Fruit fly (Drosophila melanogaster) whole organism, embryonic: ENCODE measurements around the gene Or67b.

Experiments
- Atf-2 ChIP-seq: fragments of 200-800 bp; sonication (Bioruptor generic); optimal IDR thresholded peaks from 2 replicates; lab custom pipeline; 2016; ENCODE audit warnings: missing biosample characterization, missing genetic modification characterization
- C15 ChIP-seq: fragments of 200-800 bp; sonication (Bioruptor generic); IDR thresholded peaks from 3 replicates; pipeline ENCODE4 v1.3.6; 2022; ENCODE audit warnings: missing biosample characterization, missing genetic modification characterization
- CG1024 ChIP-seq: fragments of 200-800 bp; sonication (Bioruptor generic); IDR thresholded peaks from 2 replicates; pipeline ENCODE4 v1.3.6; 2022; ENCODE audit warnings: missing biosample characterization, missing genetic modification characterization
- CG10267 ChIP-seq: fragments of 200-800 bp; sonication (Bioruptor generic); optimal IDR thresholded peaks from 2 replicates; lab custom pipeline; 2018; ENCODE audit warnings: missing biosample characterization, mild to moderate bottlenecking, missing genetic modification characterization, moderate library complexity
- CG10565 ChIP-seq: fragments of 200-800 bp; sonication (Bioruptor generic); optimal IDR thresholded peaks from 3 replicates; lab custom pipeline; 2016; ENCODE audit warnings: missing biosample characterization, mild to moderate bottlenecking, missing genetic modification characterization
- CG12236 ChIP-seq: fragments of 200-800 bp; sonication (Bioruptor generic); optimal IDR thresholded peaks from 2 replicates; lab custom pipeline; 2016; ENCODE audit warnings: missing biosample characterization, missing genetic modification characterization
- CG12299 ChIP-seq: fragments of 200-800 bp; sonication (Bioruptor generic); optimal IDR thresholded peaks from 2 replicates; lab custom pipeline; 2018; ENCODE audit warnings: missing biosample characterization, mild to moderate bottlenecking, missing genetic modification characterization
- CG12744 ChIP-seq: fragments of 200-800 bp; sonication (Bioruptor generic); optimal IDR thresholded peaks from 2 replicates; lab custom pipeline; 2016; ENCODE audit warnings: missing biosample characterization, missing genetic modification characterization
- CG13624 ChIP-seq: fragments of 200-800 bp; sonication (Bioruptor generic); optimal IDR thresholded peaks from 2 replicates; lab custom pipeline; 2016; ENCODE audit warnings: missing biosample characterization, missing genetic modification characterization
- CG13894 ChIP-seq: fragments of 200-800 bp; sonication (Bioruptor generic); optimal IDR thresholded peaks from 3 replicates; lab custom pipeline; 2018; ENCODE audit warnings: missing biosample characterization, mild to moderate bottlenecking, missing genetic modification characterization, moderate library complexity
- CG15601 ChIP-seq: fragments of 200-800 bp; sonication (Bioruptor generic); optimal IDR thresholded peaks from 3 replicates; lab custom pipeline; 2019; ENCODE audit warnings: missing biosample characterization, mild to moderate bottlenecking, missing genetic modification characterization, moderate library complexity
- CG16815 ChIP-seq: fragments of 200-800 bp; sonication (Bioruptor generic); optimal IDR thresholded peaks from 3 replicates; lab custom pipeline; 2017; ENCODE audit warnings: missing biosample characterization, mild to moderate bottlenecking, missing genetic modification characterization
- CG1792 ChIP-seq: fragments of 200-800 bp; sonication (Bioruptor generic); optimal IDR thresholded peaks from 2 replicates; lab custom pipeline; 2016; ENCODE audit warnings: missing biosample characterization, missing genetic modification characterization
- CG2129 ChIP-seq: fragments of 200-800 bp; sonication (Bioruptor generic); IDR thresholded peaks from 2 replicates; pipeline ENCODE4 v1.3.6; 2022; ENCODE audit warnings: missing biosample characterization, missing genetic modification characterization; ENCODE audit not compliant: partially characterized antibody
- CG32767 ChIP-seq: fragments of 200-800 bp; sonication (Bioruptor generic); IDR thresholded peaks from 2 replicates; pipeline ENCODE4 v1.3.6; 2022; ENCODE audit warnings: missing biosample characterization, missing genetic modification characterization
- CG33213 ChIP-seq: fragments of 200-800 bp; sonication (Bioruptor generic); optimal IDR thresholded peaks from 3 replicates; lab custom pipeline; 2016; ENCODE audit warnings: missing biosample characterization, missing genetic modification characterization
- CG4328 ChIP-seq: fragments of 200-800 bp; sonication (Bioruptor generic); optimal IDR thresholded peaks from 3 replicates; lab custom pipeline; 2017; ENCODE audit warnings: missing biosample characterization, missing genetic modification reagents, missing genetic modification characterization
- CG5245 ChIP-seq: fragments of 200-800 bp; sonication (Bioruptor generic); optimal IDR thresholded peaks from 3 replicates; lab custom pipeline; 2016; ENCODE audit warnings: missing biosample characterization, missing genetic modification characterization
- CG6254 ChIP-seq: fragments of 200-800 bp; sonication (Bioruptor generic); optimal IDR thresholded peaks from 3 replicates; lab custom pipeline; 2017; ENCODE audit warnings: mild to moderate bottlenecking, missing biosample characterization, missing genetic modification reagents, missing genetic modification characterization
- CG6765 ChIP-seq: fragments of 200-800 bp; sonication (Bioruptor generic); optimal IDR thresholded peaks from 3 replicates; lab custom pipeline; 2017; ENCODE audit warnings: missing biosample characterization, mild to moderate bottlenecking, missing genetic modification characterization
- D19A ChIP-seq: fragments of 200-800 bp; optimal IDR thresholded peaks from 3 replicates; lab custom pipeline; 2019; ENCODE audit warnings: missing biosample characterization, mild to moderate bottlenecking, missing genetic modification characterization, moderate library complexity
- D19B ChIP-seq: fragments of 200-800 bp; sonication (Bioruptor generic); optimal IDR thresholded peaks from 2 replicates; lab custom pipeline; 2017; ENCODE audit warnings: missing biosample characterization, mild to moderate bottlenecking, missing genetic modification characterization
- Dad ChIP-seq: fragments of 200-800 bp; sonication (Bioruptor generic); optimal IDR thresholded peaks from 3 replicates; lab custom pipeline; 2016; ENCODE audit warnings: missing biosample characterization, missing genetic modification characterization
- Dek ChIP-seq: fragments of 200-800 bp; sonication (Bioruptor generic); optimal IDR thresholded peaks from 3 replicates; lab custom pipeline; 2019; ENCODE audit warnings: missing biosample characterization, mild to moderate bottlenecking, missing genetic modification characterization, moderate library complexity
- E2f2 ChIP-seq: fragments of 200-800 bp; sonication (Bioruptor generic); IDR thresholded peaks from 2 replicates; pipeline ENCODE4 v1.3.6; 2022; ENCODE audit warnings: missing biosample characterization, missing genetic modification characterization
- ERR ChIP-seq: fragments of 200-800 bp; sonication (Bioruptor generic); optimal IDR thresholded peaks from 2 replicates; lab custom pipeline; 2016; ENCODE audit warnings: missing biosample characterization, missing genetic modification characterization
- Fer2 ChIP-seq: fragments of 200-800 bp; sonication (Bioruptor generic); optimal IDR thresholded peaks from 2 replicates; lab custom pipeline; 2018; ENCODE audit warnings: missing biosample characterization, mild to moderate bottlenecking, missing genetic modification characterization, moderate library complexity
- HLHmδ ChIP-seq: fragments of 200-800 bp; sonication (Bioruptor generic); optimal IDR thresholded peaks from 2 replicates; lab custom pipeline; 2018; ENCODE audit warnings: missing biosample characterization, mild to moderate bottlenecking, missing genetic modification characterization, moderate library complexity
- Myb ChIP-seq: fragments of 200-800 bp; sonication (Bioruptor generic); optimal IDR thresholded peaks from 2 replicates; lab custom pipeline; 2016; ENCODE audit warnings: missing biosample characterization, missing genetic modification characterization
- NFAT ChIP-seq: fragments of 200-800 bp; sonication (Bioruptor generic); IDR thresholded peaks from 2 replicates; pipeline ENCODE4 v1.3.6; 2022; ENCODE audit warnings: missing biosample characterization, missing genetic modification characterization
- Nf-YA ChIP-seq: fragments of 200-800 bp; sonication (Bioruptor generic); IDR thresholded peaks from 2 replicates; pipeline ENCODE4 v1.3.6; 2022; ENCODE audit warnings: missing biosample characterization, missing genetic modification characterization
- Opbp ChIP-seq: fragments of 200-800 bp; sonication (Bioruptor generic); IDR thresholded peaks from 3 replicates; pipeline ENCODE4 v1.3.6; 2022; ENCODE audit warnings: missing biosample characterization, missing genetic modification characterization; ENCODE audit not compliant: partially characterized antibody
- PHDP ChIP-seq: fragments of 200-800 bp; sonication (Bioruptor generic); optimal IDR thresholded peaks from 3 replicates; lab custom pipeline; 2018; ENCODE audit warnings: missing biosample characterization, mild to moderate bottlenecking, missing genetic modification characterization, moderate library complexity
- Poxn ChIP-seq: fragments of 200-800 bp; sonication (Bioruptor generic); IDR thresholded peaks from 2 replicates; pipeline ENCODE4 v1.3.6; 2022; ENCODE audit warnings: missing biosample characterization, missing genetic modification characterization
- Sox102F ChIP-seq: fragments of 200-800 bp; sonication (Bioruptor generic); optimal IDR thresholded peaks from 2 replicates; lab custom pipeline; 2018; ENCODE audit warnings: missing biosample characterization, mild to moderate bottlenecking, missing genetic modification characterization, moderate library complexity
- Ssrp ChIP-seq: fragments of 200-800 bp; sonication (Bioruptor generic); optimal IDR thresholded peaks from 2 replicates; lab custom pipeline; 2018; ENCODE audit warnings: missing biosample characterization, mild to moderate bottlenecking, missing genetic modification characterization, moderate library complexity
- ase ChIP-seq: fragments of 200-800 bp; sonication (Bioruptor generic); IDR thresholded peaks from 3 replicates; pipeline ENCODE4 v1.3.6; 2022; ENCODE audit warnings: missing biosample characterization, missing genetic modification characterization
- ato ChIP-seq: fragments of 200-800 bp; sonication (Bioruptor generic); IDR thresholded peaks from 2 replicates; pipeline ENCODE4 v1.3.6; 2022; ENCODE audit warnings: missing biosample characterization, missing genetic modification characterization; ENCODE audit not compliant: partially characterized antibody
- bowl ChIP-seq: fragments of 200-800 bp; sonication (Bioruptor generic); IDR thresholded peaks from 2 replicates; pipeline ENCODE4 v1.3.6; 2022; ENCODE audit warnings: missing biosample characterization, missing genetic modification characterization
- cg ChIP-seq: fragments of 200-800 bp; sonication (Bioruptor generic); optimal IDR thresholded peaks from 3 replicates; lab custom pipeline; 2019; ENCODE audit warnings: missing biosample characterization, mild to moderate bottlenecking, missing genetic modification characterization, moderate library complexity
- exex ChIP-seq: fragments of 200-800 bp; sonication (Bioruptor generic); optimal IDR thresholded peaks from 4 replicates; lab custom pipeline; 2018; ENCODE audit warnings: missing biosample characterization, mild to moderate bottlenecking, missing genetic modification characterization, moderate library complexity
- fd102C ChIP-seq: fragments of 200-800 bp; sonication (Bioruptor generic); optimal IDR thresholded peaks from 2 replicates; lab custom pipeline; 2018; ENCODE audit warnings: missing biosample characterization, mild to moderate bottlenecking, missing genetic modification characterization, moderate library complexity
- kah ChIP-seq: fragments of 200-800 bp; sonication (Bioruptor generic); optimal IDR thresholded peaks from 2 replicates; lab custom pipeline; 2018; ENCODE audit warnings: missing biosample characterization, mild to moderate bottlenecking, missing genetic modification characterization
- pan ChIP-seq, 4 experiments: fragments of >200 bp in 3 of 4; fragments of 200-800 bp in 1 of 4; sonication (Bioruptor generic) in 1 of 4; optimal IDR thresholded peaks in 3 of 4; IDR thresholded peaks in 1 of 4; 2 replicates each; pipeline versions ENCODE4 v1.3.6 to Lab custom; 2017 to 2022; ENCODE audit warnings: missing biosample characterization in 2 of 4, missing genetic modification characterization in 2 of 4, mixed read lengths in 1 of 4
- pzg ChIP-seq: fragments of 200-800 bp; sonication (Bioruptor generic); optimal IDR thresholded peaks from 3 replicates; lab custom pipeline; 2018; ENCODE audit warnings: missing biosample characterization, mild to moderate bottlenecking, missing genetic modification characterization, moderate library complexity
- sd ChIP-seq: fragments of 200-800 bp; sonication (Bioruptor generic); optimal IDR thresholded peaks from 3 replicates; lab custom pipeline; 2018; ENCODE audit warnings: missing biosample characterization, mild to moderate bottlenecking, missing genetic modification characterization, moderate library complexity
- sens ChIP-seq: fragments of 200-800 bp; sonication (Bioruptor generic); peaks from one replicate; lab custom pipeline; 2016; ENCODE audit warnings: missing biosample characterization, missing genetic modification characterization
- stc ChIP-seq: fragments of 200-800 bp; sonication (Bioruptor generic); IDR thresholded peaks from 2 replicates; pipeline ENCODE4 v1.3.6; 2022; ENCODE audit warnings: missing biosample characterization, missing genetic modification characterization
- sug ChIP-seq: fragments of 200-800 bp; optimal IDR thresholded peaks from 2 replicates; lab custom pipeline; 2019; ENCODE audit warnings: missing biosample characterization, mild to moderate bottlenecking, missing genetic modification characterization, moderate library complexity
- usp ChIP-seq: fragments of >200 bp; optimal IDR thresholded peaks from 2 replicates; lab custom pipeline; 2017; ENCODE audit warnings: missing biosample characterization, missing genetic modification characterization
- wdn ChIP-seq: fragments of 200-800 bp; sonication (Bioruptor generic); IDR thresholded peaks from 2 replicates; pipeline ENCODE4 v1.3.6; 2022; ENCODE audit warnings: missing biosample characterization, missing genetic modification characterization

The Or67b gene

dm6 chr3L:9629910-9630309, 917 bp upstream of the Or67b start (continued):
- TF ChIP-seq D19B (GFP tag; lab: Kevin White, UChicago) (no peak), cg (GFP tag; lab: Kevin White, UChicago) (no peak), pzg (GFP tag; lab: Kevin White, UChicago) (peak; percentile 75), stc (no peak), PHDP (tag; lab: Kevin White, UChicago) (no peak), CG13894 (tag; lab: Kevin White, UChicago) (no peak), Sox102F (no peak), CG32767 (GFP tag; lab: Robert Waterston, UW) (no peak), sens (GFP tag; lab: Kevin White, UChicago) (peak; percentile 59), C15 (GFP tag; lab: Robert Waterston, UW) (no peak), sug (no peak), CG5245 (GFP tag; lab: Kevin White, UChicago) (no peak), CG1024 (GFP tag; lab: Robert Waterston, UW) (no peak), CG33213 (GFP tag; lab: Kevin White, UChicago) (peak; percentile 17), HLHmδ (GFP tag; lab: Kevin White, UChicago) (no peak), wdn (GFP tag; lab: Robert Waterston, UW) (no peak), Opbp (GFP tag; lab: Robert Waterston, UW) (0 out of 3 replicates have a peak, but pooled peaks have one; percentile 46), fd102C (GFP tag; lab: Kevin White, UChicago) (no peak), CG12299 (tag; lab: Kevin White, UChicago) (no peak), CG12744 (GFP tag; lab: Kevin White, UChicago) (no peak), CG13624 (no peak), Dek (tag; lab: Kevin White, UChicago) (no peak), CG16815 (GFP tag; lab: Kevin White, UChicago) (no peak), CG2129 (no peak), Nf-YA (no peak), Dad (no peak), Poxn (GFP tag; lab: Robert Waterston, UW) (no peak), Atf-2 (no peak), bowl (no peak), NFAT (no peak), Ssrp (tag; lab: Kevin White, UChicago) (no peak), ato (GFP tag; lab: Robert Waterston, UW) (no peak), ase (GFP tag; lab: Robert Waterston, UW) (no peak), CG4328 (GFP tag; lab: Kevin White, UChicago) (no peak), CG15601 (tag; lab: Kevin White, UChicago) (no peak), CG12236 (GFP tag; lab: Kevin White, UChicago) (no peak), sd (no peak), E2f2 (GFP tag; lab: Robert Waterston, UW) (peak; percentile 45; the same call in 1 of the 2 replicates), ERR (GFP tag; lab: Kevin White, UChicago) (no peak), CG6765 (GFP tag; lab: Kevin White, UChicago) (no peak), D19A (tag; lab: Kevin White, UChicago) (no peak), Myb (GFP tag; lab: Kevin White, UChicago) (peak; percentile 99), CG6254 (GFP tag; lab: Kevin White, UChicago) (no peak), exex (no peak), usp (GFP tag; lab: Kevin White, UChicago) (no peak), CG1792 (GFP tag; lab: Kevin White, UChicago) (no peak), Fer2 (tag; lab: Kevin White, UChicago) (no peak), pan (optimal IDR thresholded peaks at IDR 0.05; lab: Kevin White, UChicago) (no peak), pan (GFP tag; optimal IDR thresholded peaks at IDR 0.05 in 1 of 2, IDR thresholded peaks at IDR 0.05 in 1 of 2) (no peak), kah (GFP tag; lab: Kevin White, UChicago) (no peak), CG10267 (tag; lab: Kevin White, UChicago) (no peak), CG10565 (GFP tag; lab: Kevin White, UChicago) (no peak)
